Fruit fly (Drosophila melanogaster) whole organism, embryonic: ENCODE measurements around the gene Pdfr.

Experiments
- Abd-B ChIP-seq: fragments of 200-800 bp; sonication (Bioruptor generic); optimal IDR thresholded peaks from 2 replicates; lab custom pipeline; 2018; ENCODE audit warnings: missing biosample characterization, mild to moderate bottlenecking, missing genetic modification characterization, moderate library complexity
- CG10366 ChIP-seq: fragments of 200-800 bp; sonication (Bioruptor generic); IDR thresholded peaks from 2 replicates; pipeline ENCODE4 v1.3.6; 2022; ENCODE audit warnings: missing biosample characterization, missing genetic modification characterization
- CG10431 ChIP-seq: fragments of 200-800 bp; sonication (Bioruptor generic); optimal IDR thresholded peaks from 3 replicates; lab custom pipeline; 2018; ENCODE audit warnings: missing biosample characterization, mild to moderate bottlenecking, missing genetic modification characterization
- CG12659 ChIP-seq: fragments of 200-800 bp; sonication (Bioruptor generic); optimal IDR thresholded peaks from 3 replicates; lab custom pipeline; 2017; ENCODE audit warnings: mild to moderate bottlenecking, missing biosample characterization, missing genetic modification reagents, missing genetic modification characterization
- CG13424 ChIP-seq: fragments of 200-800 bp; sonication (Bioruptor generic); optimal IDR thresholded peaks from 2 replicates; lab custom pipeline; 2019; ENCODE audit warnings: missing biosample characterization, mild to moderate bottlenecking, missing genetic modification characterization, moderate library complexity
- CG13775 ChIP-seq: fragments of 200-800 bp; sonication (Bioruptor generic); optimal IDR thresholded peaks from 3 replicates; lab custom pipeline; 2017; ENCODE audit warnings: missing biosample characterization, mild to moderate bottlenecking, missing genetic modification characterization
- CG14710 ChIP-seq: fragments of 200-800 bp; sonication (Bioruptor generic); optimal IDR thresholded peaks from 3 replicates; lab custom pipeline; 2019; ENCODE audit warnings: missing biosample characterization, mild to moderate bottlenecking, missing genetic modification characterization, moderate library complexity
- CG16815 ChIP-seq: fragments of 200-800 bp; sonication (Bioruptor generic); optimal IDR thresholded peaks from 3 replicates; lab custom pipeline; 2017; ENCODE audit warnings: missing biosample characterization, mild to moderate bottlenecking, missing genetic modification characterization
- CG18476 ChIP-seq: fragments of 200-800 bp; sonication (Bioruptor generic); optimal IDR thresholded peaks from 2 replicates; lab custom pipeline; 2016; ENCODE audit warnings: missing biosample characterization, mild to moderate bottlenecking, missing genetic modification characterization
- CG18619 ChIP-seq: fragments of 200-800 bp; sonication (Bioruptor generic); optimal IDR thresholded peaks from 3 replicates; lab custom pipeline; 2017; ENCODE audit warnings: missing biosample characterization, mild to moderate bottlenecking, missing genetic modification characterization
- CG31224 ChIP-seq: fragments of 200-800 bp; sonication (Bioruptor generic); IDR thresholded peaks from 2 replicates; pipeline ENCODE4 v1.3.6; 2022; ENCODE audit warnings: missing biosample characterization, missing genetic modification characterization
- CG3281 ChIP-seq: fragments of 200-800 bp; sonication (Bioruptor generic); optimal IDR thresholded peaks from 3 replicates; lab custom pipeline; 2017; ENCODE audit warnings: missing biosample characterization, mild to moderate bottlenecking, missing genetic modification characterization
- CG3995 ChIP-seq: fragments of 200-800 bp; sonication (Bioruptor generic); optimal IDR thresholded peaks from 3 replicates; lab custom pipeline; 2016; ENCODE audit warnings: missing biosample characterization, missing genetic modification characterization
- CG4424 ChIP-seq: fragments of 200-800 bp; sonication (Bioruptor generic); optimal IDR thresholded peaks from 3 replicates; lab custom pipeline; 2016; ENCODE audit warnings: missing biosample characterization, missing genetic modification characterization
- CG6813 ChIP-seq: fragments of 200-800 bp; sonication (Bioruptor generic); optimal IDR thresholded peaks from 2 replicates; lab custom pipeline; 2017; ENCODE audit warnings: missing biosample characterization, missing genetic modification characterization, mild to moderate bottlenecking, moderate library complexity, missing genetic modification reagents
- CG9609 ChIP-seq: fragments of 200-800 bp; sonication (Bioruptor generic); optimal IDR thresholded peaks from 3 replicates; lab custom pipeline; 2016; ENCODE audit warnings: missing biosample characterization, missing genetic modification characterization
- Chrac-16 ChIP-seq: fragments of 200-800 bp; sonication (Bioruptor generic); optimal IDR thresholded peaks from 3 replicates; lab custom pipeline; 2016; ENCODE audit warnings: missing biosample characterization, missing genetic modification characterization
- CkIIα-i1 ChIP-seq: fragments of 200-800 bp; sonication (Bioruptor generic); IDR thresholded peaks from 2 replicates; pipeline ENCODE4 v1.3.6; 2022; ENCODE audit warnings: missing biosample characterization, missing genetic modification characterization
- CoRest ChIP-seq: fragments of 200-800 bp; sonication (Bioruptor generic); optimal IDR thresholded peaks from 3 replicates; lab custom pipeline; 2018; ENCODE audit warnings: missing biosample characterization, mild to moderate bottlenecking, missing genetic modification characterization, moderate library complexity
- CrebB ChIP-seq: fragments of 200-800 bp; sonication (Bioruptor generic); optimal IDR thresholded peaks from 3 replicates; lab custom pipeline; 2018; ENCODE audit warnings: missing biosample characterization, mild to moderate bottlenecking, missing genetic modification characterization
- Eip74EF ChIP-seq, 2 experiments: fragments of 200-800 bp in 1 of 2; fragments of >200 bp in 1 of 2; sonication (Bioruptor generic) in 1 of 2; optimal IDR thresholded peaks; 2 replicates each; lab custom pipeline; 2017 to 2019; ENCODE audit warnings: missing biosample characterization in 2 of 2, missing genetic modification characterization in 2 of 2, mild to moderate bottlenecking in 1 of 2, moderate library complexity in 1 of 2
- Gsc ChIP-seq: fragments of 200-800 bp; sonication (Bioruptor generic); IDR thresholded peaks from 2 replicates; pipeline ENCODE4 v1.3.6; 2022; ENCODE audit warnings: missing biosample characterization, missing genetic modification characterization
- Hr3 ChIP-seq: fragments of 200-800 bp; sonication (Bioruptor generic); optimal IDR thresholded peaks from 3 replicates; lab custom pipeline; 2016; ENCODE audit warnings: missing biosample characterization, missing genetic modification characterization
- Hr78 ChIP-seq, 2 experiments: fragments of 200-800 bp in 1 of 2; fragments of >200 bp in 1 of 2; sonication (Bioruptor generic) in 1 of 2; optimal IDR thresholded peaks; 2 replicates each; lab custom pipeline; 2017 to 2019; ENCODE audit warnings: missing biosample characterization in 2 of 2, missing genetic modification characterization in 2 of 2, mild to moderate bottlenecking in 1 of 2, moderate library complexity in 1 of 2
- Med ChIP-seq: fragments of 200-800 bp; sonication (Bioruptor generic); peaks from one replicate; lab custom pipeline; 2016; ENCODE audit warnings: missing biosample characterization, missing genetic modification characterization, mild to moderate bottlenecking, inconsistent platforms, moderate library complexity
- NC2α ChIP-seq: fragments of 200-800 bp; sonication (Bioruptor generic); optimal IDR thresholded peaks from 2 replicates; lab custom pipeline; 2016; ENCODE audit warnings: missing biosample characterization, missing genetic modification characterization
- Oaz ChIP-seq: fragments of 200-800 bp; sonication (Bioruptor generic); IDR thresholded peaks from 2 replicates; pipeline ENCODE4 v1.3.6; 2022; ENCODE audit warnings: missing biosample characterization, missing genetic modification characterization
- Rx ChIP-seq: fragments of 200-800 bp; sonication (Bioruptor generic); IDR thresholded peaks from 2 replicates; pipeline ENCODE4 v1.3.6; 2022; ENCODE audit warnings: missing biosample characterization, missing genetic modification characterization
- Sry-β ChIP-seq: fragments of 200-800 bp; sonication (Bioruptor generic); optimal IDR thresholded peaks from 2 replicates; lab custom pipeline; 2018; ENCODE audit warnings: missing biosample characterization, mild to moderate bottlenecking, missing genetic modification characterization, moderate library complexity
- Taf1 ChIP-seq: fragments of 200-800 bp; sonication (Bioruptor generic); IDR thresholded peaks from 2 replicates; pipeline ENCODE4 v1.3.6; 2022; ENCODE audit warnings: missing biosample characterization, missing genetic modification characterization
- Vsx1 ChIP-seq: fragments of 200-800 bp; sonication (Bioruptor generic); optimal IDR thresholded peaks from 2 replicates; lab custom pipeline; 2017; ENCODE audit warnings: missing biosample characterization, mild to moderate bottlenecking, missing genetic modification characterization, missing genetic modification reagents
- YL-1 ChIP-seq: fragments of 200-800 bp; sonication (Bioruptor generic); optimal IDR thresholded peaks from 3 replicates; lab custom pipeline; 2017; ENCODE audit warnings: missing biosample characterization, mild to moderate bottlenecking, missing genetic modification characterization
- al ChIP-seq: fragments of 200-800 bp; sonication (Bioruptor generic); IDR thresholded peaks from 2 replicates; pipeline ENCODE4 v1.3.6; 2022; ENCODE audit warnings: missing biosample characterization, missing genetic modification characterization
- caup ChIP-seq: fragments of 200-800 bp; sonication (Bioruptor generic); optimal IDR thresholded peaks from 3 replicates; lab custom pipeline; 2017; ENCODE audit warnings: missing biosample characterization, mild to moderate bottlenecking, missing genetic modification characterization, moderate library complexity; ENCODE audit not compliant: severe bottlenecking
- ci ChIP-seq: fragments of 200-800 bp; sonication (Bioruptor generic); IDR thresholded peaks from 3 replicates; pipeline ENCODE4 v1.3.6; 2022; ENCODE audit warnings: missing biosample characterization, missing genetic modification characterization
- crp ChIP-seq, 2 experiments: fragments of 200-800 bp; sonication (Bioruptor generic); optimal IDR thresholded peaks; 2 replicates in 1 of 2; 3 replicates in 1 of 2; lab custom pipeline; 2017; ENCODE audit warnings: missing biosample characterization in 2 of 2, missing genetic modification characterization in 2 of 2, mild to moderate bottlenecking in 1 of 2, moderate library complexity in 1 of 2
- ems ChIP-seq: fragments of 200-800 bp; sonication (Bioruptor generic); optimal IDR thresholded peaks from 3 replicates; lab custom pipeline; 2016; ENCODE audit warnings: missing biosample characterization, missing genetic modification characterization
- gsb-n ChIP-seq: fragments of 200-800 bp; sonication (Bioruptor generic); optimal IDR thresholded peaks from 3 replicates; lab custom pipeline; 2018; ENCODE audit warnings: missing biosample characterization, mild to moderate bottlenecking, missing genetic modification characterization
- lola ChIP-seq, 3 experiments: fragments of >200 bp in 2 of 3; fragments of 200-800 bp in 1 of 3; sonication (Bioruptor generic) in 1 of 3; optimal IDR thresholded peaks; 2 replicates each; lab custom pipeline; 2017 to 2019; ENCODE audit warnings: missing biosample characterization in 3 of 3, missing genetic modification characterization in 3 of 3, mild to moderate bottlenecking in 1 of 3, moderate library complexity in 1 of 3
- maf-S ChIP-seq: fragments of 200-800 bp; sonication (Bioruptor generic); optimal IDR thresholded peaks from 2 replicates; lab custom pipeline; 2016; ENCODE audit warnings: missing biosample characterization, missing genetic modification characterization
- phol ChIP-seq: fragments of 200-800 bp; sonication (Bioruptor generic); optimal IDR thresholded peaks from 3 replicates; lab custom pipeline; 2018; ENCODE audit warnings: missing biosample characterization, mild to moderate bottlenecking, missing genetic modification characterization, moderate library complexity
- pnt ChIP-seq: fragments of 200-800 bp; sonication (Bioruptor generic); optimal IDR thresholded peaks from 3 replicates; lab custom pipeline; 2016; ENCODE audit warnings: missing biosample characterization, missing genetic modification characterization
- prd ChIP-seq, 3 experiments: fragments of >200 bp in 2 of 3; fragments of 200-800 bp in 1 of 3; sonication (Bioruptor generic) in 1 of 3; optimal IDR thresholded peaks in 2 of 3; IDR thresholded peaks in 1 of 3; 2 replicates in 2 of 3; 3 replicates in 1 of 3; pipeline versions ENCODE4 v1.3.6 to Lab custom; 2017 to 2022; ENCODE audit warnings: missing biosample characterization in 1 of 3, missing genetic modification characterization in 1 of 3
- pros ChIP-seq: fragments of 200-800 bp; sonication (Bioruptor generic); optimal IDR thresholded peaks from 3 replicates; lab custom pipeline; 2019; ENCODE audit warnings: missing biosample characterization, mild to moderate bottlenecking, missing genetic modification characterization, moderate library complexity
- sd ChIP-seq: fragments of 200-800 bp; sonication (Bioruptor generic); optimal IDR thresholded peaks from 3 replicates; lab custom pipeline; 2018; ENCODE audit warnings: missing biosample characterization, mild to moderate bottlenecking, missing genetic modification characterization, moderate library complexity
- slp2 ChIP-seq: fragments of 200-800 bp; sonication (Bioruptor generic); optimal IDR thresholded peaks from 2 replicates; lab custom pipeline; 2016; ENCODE audit warnings: missing biosample characterization, missing genetic modification characterization
- vnd ChIP-seq: fragments of 200-800 bp; sonication (Bioruptor generic); IDR thresholded peaks from 3 replicates; pipeline ENCODE4 v1.3.6; 2022; ENCODE audit warnings: missing biosample characterization, missing genetic modification characterization; ENCODE audit not compliant: partially characterized antibody

Pdfr gene

dm6 chrX:2589446-2590038 lies 37.5 kb downstream of the Pdfr start (continued):
- TF ChIP-seq CG4424: peak; percentile 86
- peak; percentile 96 for TF ChIP-seq ci (GFP tag; lab: Robert Waterston, UW)
- TF ChIP-seq prd (optimal IDR thresholded peaks at IDR 0.05; lab: Kevin White, UChicago): no peak
- TF ChIP-seq prd (GFP tag; IDR thresholded peaks at IDR 0.05; lab: Robert Waterston, UW): peak; percentile 96
- peak; percentile 68 for TF ChIP-seq NC2α (GFP tag; lab: Kevin White, UChicago)
- TF ChIP-seq pnt: peak; percentile 91
- TF ChIP-seq CrebB (tag; lab: Kevin White, UChicago): peak; percentile 86
- peak; percentile 92 for TF ChIP-seq CG31224 (GFP tag; lab: Robert Waterston, UW)
- peak; percentile 86 for TF ChIP-seq Hr3 (GFP tag; lab: Kevin White, UChicago)
- peak; percentile 93 for TF ChIP-seq caup (GFP tag; lab: Kevin White, UChicago)
- peak; percentile 94 for TF ChIP-seq al (GFP tag; lab: Robert Waterston, UW)
- TF ChIP-seq lola (GFP tag; optimal IDR thresholded peaks at IDR 0.05; lab: Kevin White, UChicago): peak in 1 of 3 experiments; percentile 47
- TF ChIP-seq Med (GFP tag; lab: Kevin White, UChicago): peak; percentile 100
- TF ChIP-seq CG18476 (GFP tag; lab: Kevin White, UChicago): peak; percentile 77
- TF ChIP-seq CG3281: peak; percentile 92
- TF ChIP-seq crp (GFP tag; optimal IDR thresholded peaks at IDR 0.05; lab: Kevin White, UChicago): peak in 1 of 2 experiments; percentile 31
- peak; percentile 90 for TF ChIP-seq CG6813 (GFP tag; lab: Kevin White, UChicago)
- TF ChIP-seq YL-1: peak; percentile 49
- TF ChIP-seq maf-S (GFP tag; lab: Kevin White, UChicago): peak; percentile 91
- peak; percentile 37 for TF ChIP-seq Vsx1 (GFP tag; lab: Kevin White, UChicago)
- TF ChIP-seq CG13424 (tag; lab: Kevin White, UChicago): peak; percentile 78
- peak; percentile 88 for TF ChIP-seq CG13775 (GFP tag; lab: Kevin White, UChicago)
- TF ChIP-seq phol (tag; lab: Kevin White, UChicago): peak; percentile 78
- peak; percentile 92 for TF ChIP-seq CG9609
- TF ChIP-seq Rx (GFP tag; lab: Robert Waterston, UW): peak; percentile 94
- no peak for TF ChIP-seq pros
- no peak for TF ChIP-seq Sry-β (GFP tag; lab: Kevin White, UChicago)
- peak; percentile 92 for TF ChIP-seq CG16815
- TF ChIP-seq CoRest (tag; lab: Kevin White, UChicago): peak; percentile 88
- peak; percentile 91 for TF ChIP-seq Chrac-16 (GFP tag; lab: Kevin White, UChicago)
- TF ChIP-seq CG12659 (GFP tag; lab: Kevin White, UChicago): peak; percentile 93
- TF ChIP-seq CG10431: no peak
- TF ChIP-seq gsb-n: peak; percentile 77
- peak; percentile 31 for TF ChIP-seq CG14710
- peak in 1 of 2 experiments; percentile 51 for TF ChIP-seq Hr78 (GFP tag; optimal IDR thresholded peaks at IDR 0.05; lab: Kevin White, UChicago)
- peak; percentile 49; the same call in 1 of the 2 replicates for TF ChIP-seq CkIIα-i1 (GFP tag; lab: Robert Waterston, UW)
- TF ChIP-seq CG10366: peak; percentile 94
- TF ChIP-seq Eip74EF (GFP tag; optimal IDR thresholded peaks at IDR 0.05; lab: Kevin White, UChicago): peak in 1 of 2 experiments; percentile 62
- peak; percentile 77 for TF ChIP-seq Gsc (GFP tag; lab: Robert Waterston, UW)
- TF ChIP-seq Oaz: peak; percentile 75
- no peak for TF ChIP-seq vnd (GFP tag; lab: Robert Waterston, UW)
- TF ChIP-seq sd (tag; lab: Kevin White, UChicago): peak; percentile 77
- TF ChIP-seq Abd-B (GFP tag; lab: Kevin White, UChicago): peak; percentile 88
- peak; percentile 90 for TF ChIP-seq CG18619 (GFP tag; lab: Kevin White, UChicago)
- peak; percentile 63 for TF ChIP-seq CG3995
- TF ChIP-seq Taf1: peak; percentile 93
- peak; percentile 91 for TF ChIP-seq ems (GFP tag; lab: Kevin White, UChicago)
- TF ChIP-seq slp2 (GFP tag; lab: Kevin White, UChicago): peak; percentile 90
